Worm (Caenorhabditis elegans): Measurements from ENCODE around the gene R10E4.1.

DNA sequence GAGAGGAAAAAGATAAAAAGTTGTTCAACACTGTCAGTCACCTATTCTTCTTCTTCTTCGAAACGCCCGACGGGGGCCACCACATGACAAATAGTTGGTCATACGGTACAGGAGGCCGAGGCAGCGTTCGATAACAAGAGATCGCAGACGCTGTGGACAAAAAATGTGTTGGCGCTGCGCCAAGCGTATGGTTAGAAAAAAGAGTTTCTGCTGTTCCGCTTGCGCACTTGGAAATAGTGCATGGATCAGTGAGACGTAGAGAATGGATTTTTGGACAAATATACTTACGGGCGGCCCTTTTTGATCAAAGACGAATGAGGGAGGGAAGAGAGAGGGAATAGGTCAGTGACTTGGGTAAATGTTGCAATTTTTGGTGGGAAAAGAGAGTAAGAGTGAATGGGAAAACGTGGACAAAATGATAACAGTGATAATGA is 15.2 kb downstream of the R10E4.1 start:
- TF ChIP-seq flt-1 (GFP tag; IDR thresholded peaks at IDR 0.05) (no peak), tab-1 (GFP tag; IDR thresholded peaks at IDR 0.05) (no peak)

Data from whole organism, midembryonic.